Worm (Caenorhabditis elegans): Measurements from ENCODE around the gene immt-1.

Gene immt-1

DNA sequence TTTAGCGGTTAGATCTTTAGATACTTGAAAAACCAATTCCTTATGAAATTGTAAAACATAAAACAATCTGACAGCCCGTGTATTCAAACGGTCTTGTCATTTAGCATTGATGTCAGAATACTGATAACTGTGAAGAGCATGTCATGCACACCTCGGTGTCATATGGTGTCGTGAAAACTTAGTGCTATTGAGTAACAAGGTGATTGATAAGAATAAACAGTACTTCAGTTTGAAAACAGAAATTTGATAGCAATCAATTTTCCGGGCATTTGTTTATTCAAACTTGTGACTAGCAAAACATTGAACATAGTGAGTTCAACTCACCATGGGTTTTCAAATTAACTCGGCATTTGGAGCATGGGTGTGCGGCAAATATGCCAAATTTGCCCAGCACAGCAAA is 8.3 kb upstream of the immt-1 start (continued):
- no peak for TF ChIP-seq F26F4.8 (GFP tag; conservative IDR thresholded peaks at IDR 0.05)
- no peak for TF ChIP-seq F49E8.2 (tag; optimal IDR thresholded peaks at IDR 0.05; ENCODE audit: borderline replicate concordance)
- TF ChIP-seq mdl-1 (tag; optimal IDR thresholded peaks at IDR 0.05): no peak
- TF ChIP-seq cey-2 (tag; optimal IDR thresholded peaks at IDR 0.05; ENCODE audit: borderline replicate concordance, insufficient read depth): no peak
- peak; percentile 19; the same call in 1 of the 2 replicates for TF ChIP-seq lin-1 (GFP tag; IDR thresholded peaks at IDR 0.05)
- TF ChIP-seq nhr-10 (tag; optimal IDR thresholded peaks at IDR 0.05): no peak
- peak; percentile 1 for TF ChIP-seq mep-1 (tag; optimal IDR thresholded peaks at IDR 0.05)
- peak; percentile 68 for TF ChIP-seq hlh-30 (tag; optimal IDR thresholded peaks at IDR 0.05; ENCODE audit: insufficient read depth)
- peak; percentile 1 for TF ChIP-seq nhr-48 (tag; optimal IDR thresholded peaks at IDR 0.05)
- no peak for TF ChIP-seq hmg-1.1 (GFP tag; IDR thresholded peaks at IDR 0.05)
- peak; percentile 62 for TF ChIP-seq nhr-77 (tag; optimal IDR thresholded peaks at IDR 0.05)
- 0 out of 2 replicates have a peak, but pooled peaks have one; percentile 19 for TF ChIP-seq snpc-1.2 (GFP tag; IDR thresholded peaks at IDR 0.05)

DNA sequence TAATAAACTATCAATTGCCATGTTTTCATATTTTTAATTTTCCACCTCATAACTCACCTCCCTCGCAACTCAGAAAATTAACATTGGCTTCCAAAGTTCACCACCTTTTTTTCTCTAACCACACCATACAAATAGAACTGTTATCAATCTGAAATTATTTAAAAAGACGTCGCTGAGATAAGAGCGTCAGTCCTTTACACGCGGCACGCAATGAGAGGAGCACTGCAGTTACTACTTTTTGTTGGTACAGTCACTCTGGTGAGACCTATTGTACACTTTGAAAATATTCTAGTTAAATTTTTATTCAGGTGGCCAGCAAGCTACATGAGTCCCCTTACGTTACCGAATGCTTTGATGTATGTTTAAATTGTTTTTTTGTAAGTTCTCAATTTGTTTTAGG is 7.7 kb upstream of the immt-1 start, which contains the start of gene T02C5.1:
Gene T02C5.1 (plus strand): TSS at position 199 of the 400 bp plus-strand sequence.
- TF ChIP-seq hlh-11 (tag; optimal IDR thresholded peaks at IDR 0.05) (peak; percentile 5), attf-4 (tag; optimal IDR thresholded peaks at IDR 0.05) (no peak), F37D6.2 (tag; optimal IDR thresholded peaks at IDR 0.05) (no peak), lin-1 (GFP tag; IDR thresholded peaks at IDR 0.05) (0 out of 2 replicates have a peak, but pooled peaks have one; percentile 10), mdl-1 (tag; optimal IDR thresholded peaks at IDR 0.05) (no peak), ceh-32 (tag; optimal IDR thresholded peaks at IDR 0.05; ENCODE audit: poor library complexity) (no peak), zag-1 (tag; optimal IDR thresholded peaks at IDR 0.05) (no peak), unc-130 (GFP tag; optimal IDR thresholded peaks at IDR 0.05) (no peak), saeg-2 (GFP tag; IDR thresholded peaks at IDR 0.05) (no peak), nhr-77 (tag; optimal IDR thresholded peaks at IDR 0.05) (no peak), nhr-10 (tag; optimal IDR thresholded peaks at IDR 0.05) (no peak), ztf-11 (tag; optimal IDR thresholded peaks at IDR 0.05) (no peak), nhr-41 (GFP tag; IDR thresholded peaks at IDR 0.05) (no peak), mxl-3 (GFP tag; optimal IDR thresholded peaks at IDR 0.05) (no peak), pqm-1 (tag; optimal IDR thresholded peaks at IDR 0.05) (peak; percentile 63), gei-8 (GFP tag; optimal IDR thresholded peaks at IDR 0.05) (no peak), zip-11 (GFP tag; IDR thresholded peaks at IDR 0.05) (no peak), set-16 (GFP tag; IDR thresholded peaks at IDR 0.05) (no peak), ama-1 (optimal IDR thresholded peaks at IDR 0.05) (peak; percentile 78), unc-62 (GFP tag; optimal IDR thresholded peaks at IDR 0.05 in 1 of 2) (no peak), unc-62 (tag; optimal IDR thresholded peaks at IDR 0.05) (no peak), daf-16 (GFP tag; optimal IDR thresholded peaks at IDR 0.05) (no peak), daf-16 (tag; optimal IDR thresholded peaks at IDR 0.05) (peak; percentile 66), mep-1 (tag; optimal IDR thresholded peaks at IDR 0.05) (peak; percentile 8), aha-1 (tag) (no peak), F44E2.7 (GFP tag; IDR thresholded peaks at IDR 0.05) (no peak), Y48G9A.11 (GFP tag; IDR thresholded peaks at IDR 0.05) (no peak), nhr-42 (GFP tag; IDR thresholded peaks at IDR 0.05) (no peak), mes-2 (tag; optimal IDR thresholded peaks at IDR 0.05; ENCODE audit: poor library complexity, severe bottlenecking) (peak; percentile 58), lin-15B (tag; optimal IDR thresholded peaks at IDR 0.05) (no peak), Y105C5A.15 (GFP tag; IDR thresholded peaks at IDR 0.05) (no peak), lin-38 (GFP tag; IDR thresholded peaks at IDR 0.05) (no peak), lin-39 (tag; optimal IDR thresholded peaks at IDR 0.05) (no peak), madf-9 (GFP tag; conservative IDR thresholded peaks at IDR 0.05) (no peak), duxl-1 (tag; optimal IDR thresholded peaks at IDR 0.05; ENCODE audit: poor library complexity) (no peak), nhr-28 (tag; optimal IDR thresholded peaks at IDR 0.05) (peak; percentile 50), lim-7 (GFP tag; IDR thresholded peaks at IDR 0.05) (no peak), dve-1 (tag; optimal IDR thresholded peaks at IDR 0.05; ENCODE audit: insufficient read depth) (peak; percentile 50), ZK337.2 (GFP tag; IDR thresholded peaks at IDR 0.05) (no peak), ceh-28 (tag; optimal IDR thresholded peaks at IDR 0.05) (no peak), snpc-4 (tag; optimal IDR thresholded peaks at IDR 0.05) (no peak), ceh-20 (GFP tag; IDR thresholded peaks at IDR 0.05) (no peak), egl-27 (tag; optimal IDR thresholded peaks at IDR 0.05) (no peak)

Measured in whole organism, L4 larva.